Fruit fly (Drosophila melanogaster): ENCODE measurements around the gene Patr-1.

DNA sequence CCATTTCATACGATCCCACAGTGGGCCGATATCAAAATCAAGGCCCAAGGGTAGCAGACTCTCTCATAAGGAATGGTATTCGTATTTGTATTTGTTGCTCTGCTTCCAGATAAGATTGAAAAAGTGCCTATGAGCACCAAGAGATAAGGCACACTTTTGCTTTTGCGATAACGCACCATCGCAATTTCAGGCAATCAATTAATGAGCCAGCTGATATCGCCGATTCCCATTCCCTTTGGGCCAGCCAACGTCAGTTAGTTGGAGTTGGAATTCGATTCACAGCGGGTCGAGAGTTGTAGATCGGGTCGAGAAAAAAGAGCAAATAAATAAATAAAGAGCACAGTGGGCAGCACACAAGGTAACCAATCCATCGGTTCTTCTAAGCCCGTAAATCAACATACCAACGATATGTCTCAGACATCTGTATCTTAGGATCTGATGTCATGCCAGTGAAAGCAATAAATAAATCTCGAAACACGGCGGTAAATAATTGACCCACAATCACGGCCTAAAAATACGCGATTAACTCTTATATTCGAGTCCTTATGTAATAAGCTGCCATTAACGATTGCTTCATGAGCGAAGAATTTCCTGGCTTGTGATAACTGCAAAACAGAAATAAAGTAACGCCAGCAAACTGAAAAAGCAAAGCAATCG, 35.2 kb upstream of the Patr-1 start, which contains the start of gene CG8907:
- TF ChIP-seq Ets98B (GFP tag; IDR thresholded peaks at IDR 0.05) = no peak
- TF ChIP-seq CG8159 (tag; optimal IDR thresholded peaks at IDR 0.05) = no peak
- TF ChIP-seq Snoo (tag; optimal IDR thresholded peaks at IDR 0.05) = no peak
